Worm (Caenorhabditis elegans) whole organism, L4 larva: Measurements from ENCODE around the gene madf-9.

Experiments
- D1046.2 ChIP-seq: fragments of 200-800 bp; sonication (Bioruptor generic); IDR thresholded peaks from 2 replicates; pipeline ENCODE4 v1.3.6; 2022; ENCODE audit warnings: missing genetic modification characterization, missing compliant biosample characterization
- F37D6.2 ChIP-seq: sonication (generic microtip); optimal IDR thresholded peaks from 2 replicates; lab custom pipeline; 2016; ENCODE audit warnings: mild to moderate bottlenecking, missing genetic modification characterization, missing compliant biosample characterization
- F44E2.7 ChIP-seq: fragments of 200-800 bp; sonication (Bioruptor generic); IDR thresholded peaks from 2 replicates; pipeline ENCODE4 v2.1.2; 2022; ENCODE audit warnings: missing genetic modification characterization, missing compliant biosample characterization
- F49E8.2 ChIP-seq: sonication (generic microtip); optimal IDR thresholded peaks from 2 replicates; lab custom pipeline; 2016; ENCODE audit warnings: missing compliant biosample characterization, mild to moderate bottlenecking, missing genetic modification characterization, borderline replicate concordance
- R02D3.7 ChIP-seq: fragments of 150-350 bp; sonication (generic microtip); optimal IDR thresholded peaks from 3 replicates; lab custom pipeline; 2014; ENCODE audit warnings: missing biosample characterization, missing genetic modification characterization
- T20F7.1 ChIP-seq: fragments of 200-800 bp; sonication (Bioruptor generic); optimal IDR thresholded peaks from 2 replicates; lab custom pipeline; 2018; ENCODE audit warnings: mild to moderate bottlenecking, missing genetic modification characterization, missing compliant biosample characterization
- Y75B8A.6 ChIP-seq: fragments of 200-800 bp; sonication (Bioruptor generic); IDR thresholded peaks from 2 replicates; pipeline ENCODE4 v1.3.6; 2022; ENCODE audit warnings: missing genetic modification reagents, missing genetic modification characterization, missing compliant biosample characterization
- aly-2 ChIP-seq: sonication (generic microtip); optimal IDR thresholded peaks from 2 replicates; lab custom pipeline; 2018; ENCODE audit warnings: missing biosample characterization, missing genetic modification characterization
- ceh-20 ChIP-seq: fragments of 200-800 bp; sonication (Bioruptor generic); IDR thresholded peaks from 2 replicates; pipeline ENCODE4 v1.3.6; 2022; ENCODE audit warnings: missing genetic modification reagents, missing genetic modification characterization, missing compliant biosample characterization
- ceh-32 ChIP-seq: sonication (generic microtip); optimal IDR thresholded peaks from 2 replicates; lab custom pipeline; 2016; ENCODE audit warnings: mild to moderate bottlenecking, missing genetic modification characterization, missing compliant biosample characterization; ENCODE audit not compliant: poor library complexity
- ceh-62 ChIP-seq: sonication (generic microtip); optimal IDR thresholded peaks from 2 replicates; lab custom pipeline; 2017; ENCODE audit warnings: missing biosample characterization, missing genetic modification characterization
- ces-1 ChIP-seq: fragments of 150-350 bp; sonication (generic microtip); optimal IDR thresholded peaks from 4 replicates; lab custom pipeline; 2014; ENCODE audit warnings: missing biosample characterization, missing genetic modification reagents, missing genetic modification characterization
- daf-19 ChIP-seq: fragments of 200-800 bp; sonication (Bioruptor generic); conservative IDR thresholded peaks from 2 replicates; pipeline ENCODE4 v1.3.6; 2022; ENCODE audit warnings: missing genetic modification characterization, missing compliant biosample characterization
- daf-8 ChIP-seq: fragments of 200-800 bp; sonication (Bioruptor generic); IDR thresholded peaks from 2 replicates; pipeline ENCODE4 v1.3.6; 2022; ENCODE audit warnings: missing genetic modification characterization, missing compliant biosample characterization
- dmd-6 ChIP-seq: fragments of 200-800 bp; sonication (Bioruptor generic); IDR thresholded peaks from 2 replicates; pipeline ENCODE4 v1.3.6; 2022; ENCODE audit warnings: missing genetic modification reagents, missing genetic modification characterization, missing compliant biosample characterization
- dmd-9 ChIP-seq: fragments of 200-800 bp; sonication (Bioruptor generic); IDR thresholded peaks from 2 replicates; pipeline ENCODE4 v1.3.6; 2022; ENCODE audit warnings: missing genetic modification reagents, missing genetic modification characterization, missing compliant biosample characterization
- duxl-1 ChIP-seq: sonication (generic microtip); optimal IDR thresholded peaks from 2 replicates; lab custom pipeline; 2016; ENCODE audit warnings: mild to moderate bottlenecking, missing genetic modification characterization, moderate library complexity, missing compliant biosample characterization; ENCODE audit not compliant: poor library complexity
- egl-27 ChIP-seq: sonication (generic microtip); optimal IDR thresholded peaks from 3 replicates; lab custom pipeline; 2017; ENCODE audit warnings: missing biosample characterization, missing genetic modification reagents, missing genetic modification characterization
- fos-1 ChIP-seq: fragments of 150-350 bp; optimal IDR thresholded peaks from 2 replicates; lab custom pipeline; 2014; ENCODE audit warnings: missing biosample characterization, missing genetic modification characterization
- hif-1 ChIP-seq, 2 experiments: sonication (generic microtip); optimal IDR thresholded peaks; 2 replicates each; lab custom pipeline; 2016 to 2017; ENCODE audit warnings: missing compliant biosample characterization in 2 of 2, missing genetic modification characterization in 2 of 2, missing genetic modification reagents in 2 of 2, missing genotype in 2 of 2, mild to moderate bottlenecking in 1 of 2
- hlh-11 ChIP-seq: fragments of 200-800 bp; sonication (Bioruptor generic); optimal IDR thresholded peaks from 2 replicates; lab custom pipeline; 2018; ENCODE audit warnings: mild to moderate bottlenecking, missing genetic modification characterization, missing compliant biosample characterization
- lim-7 ChIP-seq: fragments of 200-800 bp; sonication (Bioruptor generic); IDR thresholded peaks from 2 replicates; pipeline ENCODE4 v1.3.6; 2022; ENCODE audit warnings: missing genetic modification characterization, missing compliant biosample characterization
- lin-1 ChIP-seq: fragments of 200-800 bp; sonication (Bioruptor generic); IDR thresholded peaks from 2 replicates; pipeline ENCODE4 v1.3.6; 2022; ENCODE audit warnings: missing genetic modification reagents, missing genetic modification characterization, missing compliant biosample characterization
- lin-15B ChIP-seq: fragments of 150-350 bp; sonication (generic microtip); optimal IDR thresholded peaks from 3 replicates; lab custom pipeline; 2014; ENCODE audit warnings: missing biosample characterization, missing genetic modification characterization
- lin-38 ChIP-seq: fragments of 200-800 bp; sonication (Bioruptor generic); IDR thresholded peaks from 2 replicates; pipeline ENCODE4 v1.3.6; 2022; ENCODE audit warnings: missing genetic modification reagents, missing genetic modification characterization, missing compliant biosample characterization
- madf-5 ChIP-seq, 2 experiments: fragments of 200-800 bp; sonication (Bioruptor generic); IDR thresholded peaks; 2 replicates each; pipeline ENCODE4 v1.3.6; 2022; ENCODE audit warnings: missing compliant biosample characterization in 2 of 2, missing genetic modification characterization in 2 of 2
- madf-9 ChIP-seq: fragments of 200-800 bp; sonication (Bioruptor generic); conservative IDR thresholded peaks from 2 replicates; pipeline ENCODE4 v1.3.6; 2022; ENCODE audit warnings: missing genetic modification reagents, missing genetic modification characterization, missing compliant biosample characterization
- mdt-29 ChIP-seq: fragments of 200-800 bp; sonication (Bioruptor generic); IDR thresholded peaks from 2 replicates; pipeline ENCODE4 v1.3.6; 2022; ENCODE audit warnings: missing genetic modification reagents, missing genetic modification characterization, missing compliant biosample characterization
- mes-2 ChIP-seq: sonication (generic microtip); optimal IDR thresholded peaks from 2 replicates; lab custom pipeline; 2016; ENCODE audit warnings: missing genotype, mild to moderate bottlenecking, missing genetic modification characterization, missing compliant biosample characterization; ENCODE audit not compliant: poor library complexity, severe bottlenecking
- mxl-3 ChIP-seq: fragments of 200-800 bp; sonication (Bioruptor generic); optimal IDR thresholded peaks from 2 replicates; lab custom pipeline; 2018; ENCODE audit warnings: mild to moderate bottlenecking, missing genetic modification characterization, missing compliant biosample characterization
- nhr-10 ChIP-seq: fragments of 150-350 bp; optimal IDR thresholded peaks from 2 replicates; lab custom pipeline; 2014; ENCODE audit warnings: missing biosample characterization, missing genetic modification characterization
- nhr-237 ChIP-seq: sonication (generic microtip); optimal IDR thresholded peaks from 2 replicates; lab custom pipeline; 2017; ENCODE audit warnings: missing biosample characterization, missing genetic modification characterization
- nhr-25 ChIP-seq: sonication (generic microtip); optimal IDR thresholded peaks from 2 replicates; lab custom pipeline; 2017; ENCODE audit warnings: missing genetic modification characterization, mild to moderate bottlenecking, missing compliant biosample characterization, antibody characterized with exemption, moderate library complexity, borderline replicate concordance; ENCODE audit not compliant: insufficient read depth
- nhr-28 ChIP-seq: fragments of 150-350 bp; optimal IDR thresholded peaks from 2 replicates; lab custom pipeline; 2014; ENCODE audit warnings: missing biosample characterization, missing genetic modification characterization
- nhr-41 ChIP-seq: fragments of 200-800 bp; sonication (Bioruptor generic); IDR thresholded peaks from 2 replicates; pipeline ENCODE4 v1.3.6; 2022; ENCODE audit warnings: missing genetic modification reagents, missing genetic modification characterization, missing compliant biosample characterization
- nhr-42 ChIP-seq: fragments of 200-800 bp; sonication (Bioruptor generic); IDR thresholded peaks from 2 replicates; pipeline ENCODE4 v1.3.6; 2022; ENCODE audit warnings: missing genetic modification characterization, missing compliant biosample characterization
- nhr-48 ChIP-seq: sonication (generic microtip); optimal IDR thresholded peaks from 2 replicates; lab custom pipeline; 2016; ENCODE audit warnings: mild to moderate bottlenecking, missing genetic modification characterization, missing compliant biosample characterization
- nhr-76 ChIP-seq: fragments of 150-350 bp; optimal IDR thresholded peaks from 2 replicates; lab custom pipeline; 2014; ENCODE audit warnings: missing biosample characterization, missing genetic modification characterization
- nhr-77 ChIP-seq: fragments of 150-350 bp; optimal IDR thresholded peaks from 2 replicates; lab custom pipeline; 2014; ENCODE audit warnings: missing biosample characterization, missing genetic modification characterization
- pha-4 ChIP-seq, 2 experiments: fragments of 150-350 bp in 1 of 2; fragments of 200-800 bp in 1 of 2; sonication (Bioruptor generic) in 1 of 2; IDR thresholded peaks in 1 of 2; optimal IDR thresholded peaks in 1 of 2; 2 replicates each; pipeline versions ENCODE4 v1.3.6 to Lab custom; 2014 to 2022; ENCODE audit warnings: missing genetic modification characterization in 2 of 2, missing genetic modification reagents in 2 of 2, missing biosample characterization in 1 of 2, missing compliant biosample characterization in 1 of 2
- php-3 ChIP-seq: fragments of 200-800 bp; sonication (Bioruptor generic); IDR thresholded peaks from 2 replicates; pipeline ENCODE4 v1.3.6; 2022; ENCODE audit warnings: missing genetic modification reagents, missing genetic modification characterization, missing compliant biosample characterization
- skn-1 ChIP-seq: fragments of 150-350 bp; optimal IDR thresholded peaks from 2 replicates; lab custom pipeline; 2014; ENCODE audit warnings: missing biosample characterization, missing genetic modification characterization
- snpc-1.2 ChIP-seq: fragments of 200-800 bp; sonication (Bioruptor generic); IDR thresholded peaks from 2 replicates; pipeline ENCODE4 v1.3.6; 2022; ENCODE audit warnings: missing genetic modification reagents, missing genetic modification characterization, missing compliant biosample characterization
- snpc-4 ChIP-seq: fragments of 150-350 bp; optimal IDR thresholded peaks from 2 replicates; lab custom pipeline; 2014; ENCODE audit warnings: missing biosample characterization, missing genetic modification characterization
- unc-130 ChIP-seq: sonication (generic microtip); optimal IDR thresholded peaks from 2 replicates; lab custom pipeline; 2016; ENCODE audit warnings: missing genetic modification reagents, missing genetic modification characterization, missing compliant biosample characterization
- unc-39 ChIP-seq: sonication (generic microtip); optimal IDR thresholded peaks from 2 replicates; lab custom pipeline; 2017; ENCODE audit warnings: missing biosample characterization, missing genetic modification characterization
- unc-62 ChIP-seq, 3 experiments: fragments of 150-350 bp in 1 of 3; sonication (generic microtip); optimal IDR thresholded peaks in 2 of 3; peaks in 1 of 3; 1 replicate in 1 of 3; 2 replicates in 2 of 3; lab custom pipeline; 2014 to 2017; ENCODE audit warnings: missing biosample characterization in 3 of 3, missing genetic modification characterization in 3 of 3, missing genetic modification reagents in 3 of 3, missing genotype in 1 of 3
- zag-1 ChIP-seq: fragments of 150-350 bp; optimal IDR thresholded peaks from 2 replicates; lab custom pipeline; 2014; ENCODE audit warnings: missing biosample characterization, missing genetic modification characterization
- zfp-3 ChIP-seq: fragments of 200-800 bp; sonication (Bioruptor generic); conservative IDR thresholded peaks from 2 replicates; pipeline ENCODE4 v1.3.6; 2022; ENCODE audit warnings: missing genetic modification reagents, missing genetic modification characterization, missing compliant biosample characterization
- zip-2 ChIP-seq: fragments of 150-350 bp; optimal IDR thresholded peaks from 2 replicates; lab custom pipeline; 2014; ENCODE audit warnings: missing biosample characterization, missing genetic modification characterization

The madf-9 gene

ce11 chrIV:3654214-3654613 lies 17.3 kb downstream of the madf-9 start (continued):
- TF ChIP-seq ceh-32 (tag; lab: Kevin White, UChicago) (no peak), dmd-9 (GFP tag; lab: Robert Waterston, UW) (no peak), nhr-25 (tag; lab: Kevin White, UChicago) (peak; percentile 53), mxl-3 (GFP tag; lab: Kevin White, UChicago) (peak; percentile 75), pha-4 (GFP tag; IDR thresholded peaks at IDR 0.05; lab: Robert Waterston, UW) (peak; percentile 39; the same call in 1 of the 2 replicates), pha-4 (tag; optimal IDR thresholded peaks at IDR 0.05; lab: Kevin White, UChicago) (no peak), nhr-10 (tag; lab: Kevin White, UChicago) (no peak), F37D6.2 (tag; lab: Kevin White, UChicago) (no peak), hlh-11 (tag; lab: Kevin White, UChicago) (peak; percentile 93), R02D3.7 (no peak), duxl-1 (tag; lab: Kevin White, UChicago) (no peak), daf-8 (no peak), dmd-6 (GFP tag; lab: Robert Waterston, UW) (peak; percentile 80), ceh-20 (GFP tag; lab: Robert Waterston, UW) (peak; percentile 91), nhr-48 (tag; lab: Kevin White, UChicago) (peak; percentile 95), unc-39 (tag; lab: Kevin White, UChicago) (no peak), unc-62 (GFP tag; optimal IDR thresholded peaks at IDR 0.05 in 1 of 2; lab: Kevin White, UChicago) (peak in 1 of 2 experiments; percentile 69), unc-62 (tag; optimal IDR thresholded peaks at IDR 0.05; lab: Kevin White, UChicago) (no peak), F49E8.2 (tag; lab: Kevin White, UChicago) (no peak), mdt-29 (GFP tag; lab: Robert Waterston, UW) (peak; percentile 82), nhr-41 (GFP tag; lab: Robert Waterston, UW) (no peak), madf-9 (GFP tag; lab: Robert Waterston, UW) (no peak), ceh-62 (tag; lab: Kevin White, UChicago) (no peak), snpc-1.2 (GFP tag; lab: Robert Waterston, UW) (no peak), zag-1 (tag; lab: Kevin White, UChicago) (no peak), madf-5 (GFP tag; IDR thresholded peaks at IDR 0.05; lab: Robert Waterston, UW) (no peak), snpc-4 (tag; lab: Kevin White, UChicago) (no peak), lin-15B (tag; lab: Kevin White, UChicago) (no peak), nhr-237 (tag; lab: Kevin White, UChicago) (no peak), lin-38 (GFP tag; lab: Robert Waterston, UW) (peak; percentile 45; the same call in 1 of the 2 replicates), php-3 (GFP tag; lab: Robert Waterston, UW) (no peak), mes-2 (tag; lab: Kevin White, UChicago) (peak; percentile 26), zip-2 (tag; lab: Kevin White, UChicago) (no peak), nhr-42 (GFP tag; lab: Robert Waterston, UW) (no peak), lin-1 (peak; percentile 53; the same call in 1 of the 2 replicates), skn-1 (tag; lab: Kevin White, UChicago) (no peak), ces-1 (no peak), aly-2 (tag; lab: Kevin White, UChicago) (no peak), daf-19 (GFP tag; lab: Robert Waterston, UW) (no peak), Y75B8A.6 (GFP tag; lab: Robert Waterston, UW) (0 out of 2 replicates have a peak, but pooled peaks have one; percentile 42), zfp-3 (GFP tag; lab: Robert Waterston, UW) (0 out of 2 replicates have a peak, but pooled peaks have one; percentile 53), hif-1 (tag; optimal IDR thresholded peaks at IDR 0.05; lab: Kevin White, UChicago) (peak in 1 of 2 experiments; percentile 55), F44E2.7 (GFP tag; lab: Robert Waterston, UW) (no peak), egl-27 (tag; lab: Kevin White, UChicago) (no peak), lim-7 (GFP tag; lab: Robert Waterston, UW) (no peak), unc-130 (GFP tag; lab: Kevin White, UChicago) (no peak), fos-1 (tag; lab: Kevin White, UChicago) (no peak), nhr-77 (no peak), T20F7.1 (GFP tag; lab: Kevin White, UChicago) (no peak), nhr-76 (no peak), D1046.2 (no peak), nhr-28 (tag; lab: Kevin White, UChicago) (peak; percentile 53)
